Fruit fly (Drosophila melanogaster) Kc167 (cell line): ENCODE measurements around the gene Cul6.

Experiments
- Myc ChIP-seq: fragments of >200 bp; optimal IDR thresholded peaks from 2 replicates; lab custom pipeline; 2017; ENCODE audit warnings: missing external identifiers
- Sin3A ChIP-seq: fragments of >200 bp; optimal IDR thresholded peaks from 2 replicates; lab custom pipeline; 2018; ENCODE audit warnings: missing external identifiers
- h ChIP-seq: fragments of >200 bp; optimal IDR thresholded peaks from 3 replicates; lab custom pipeline; 2018; ENCODE audit warnings: missing external identifiers
- insv ChIP-seq: fragments of >200 bp; optimal IDR thresholded peaks from 3 replicates; lab custom pipeline; 2018; ENCODE audit warnings: missing external identifiers
- psq ChIP-seq: fragments of >200 bp; optimal IDR thresholded peaks from 2 replicates; lab custom pipeline; 2017; ENCODE audit warnings: missing external identifiers
- ttk ChIP-seq: sonication (Bioruptor generic); optimal IDR thresholded peaks from 2 replicates; lab custom pipeline; 2017; ENCODE audit warnings: missing external identifiers

The Cul6 gene

DNA sequence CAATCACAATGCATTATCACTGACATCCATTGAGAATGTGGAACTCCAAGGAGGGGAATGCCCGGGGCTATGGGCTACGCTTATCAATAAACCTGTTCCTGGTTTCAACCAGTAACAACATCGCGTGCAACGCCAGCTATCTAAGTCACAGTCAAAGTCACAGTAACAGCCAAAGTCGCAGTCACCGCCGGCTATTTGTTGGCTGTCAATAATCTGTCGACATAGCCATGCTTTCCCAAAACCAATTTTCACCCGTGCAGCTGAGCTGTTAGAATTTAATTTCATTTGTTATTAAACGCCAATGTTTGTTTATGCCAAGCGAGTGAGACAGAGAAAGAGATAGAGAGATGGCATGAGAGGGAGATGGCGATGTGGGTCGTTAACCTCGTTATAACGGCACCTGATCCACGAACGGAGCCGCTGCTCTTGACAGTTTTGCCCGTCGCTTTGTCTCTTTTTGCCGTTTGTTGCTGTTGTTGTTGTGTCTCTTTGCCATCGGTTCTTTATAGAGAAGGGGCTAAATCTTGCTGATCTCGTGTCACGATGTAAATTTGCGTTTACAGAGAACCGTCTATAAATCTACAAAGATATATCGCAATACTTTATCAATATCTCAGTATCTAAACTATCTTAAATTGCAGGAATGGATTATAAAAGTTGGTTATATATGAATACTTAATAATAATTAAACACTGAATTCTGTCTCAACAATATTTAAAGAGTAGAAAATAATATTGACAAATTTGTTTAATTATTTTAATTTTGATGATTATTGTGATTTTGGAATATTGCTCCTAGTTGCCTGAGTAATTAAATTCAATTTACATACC, 20.8 kb upstream of the Cul6 start:
- no peak for TF ChIP-seq Myc (lab: Kevin White, UChicago)
- no peak for TF ChIP-seq ttk (lab: Kevin White, UChicago)
- no peak for TF ChIP-seq insv (lab: Kevin White, UChicago)
- TF ChIP-seq h (lab: Kevin White, UChicago), result no peak
- no peak for TF ChIP-seq Sin3A (lab: Kevin White, UChicago)

DNA sequence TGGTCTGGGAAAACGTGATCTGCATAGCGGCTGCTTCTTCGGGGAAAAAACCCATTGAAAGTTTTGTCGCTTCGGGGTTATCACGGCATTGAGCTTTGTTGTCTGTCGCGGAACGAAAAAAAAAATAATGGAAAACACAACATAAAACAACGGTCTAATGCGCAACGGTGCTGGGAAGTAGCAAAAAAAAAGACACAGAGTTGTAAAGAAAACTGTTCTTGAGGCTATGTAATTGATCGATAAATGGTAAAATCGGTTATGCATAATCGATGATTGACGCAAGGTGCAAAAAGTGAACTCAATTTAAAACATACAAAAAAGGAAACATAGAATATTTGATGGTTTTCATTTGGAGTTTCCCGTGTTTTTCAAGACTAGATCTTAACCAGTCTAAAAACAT, 19.8 kb upstream of the Cul6 start:
- no peak for TF ChIP-seq Sin3A (lab: Kevin White, UChicago)
- TF ChIP-seq Myc (lab: Kevin White, UChicago), result no peak
- no peak for TF ChIP-seq psq (lab: Kevin White, UChicago)

DNA sequence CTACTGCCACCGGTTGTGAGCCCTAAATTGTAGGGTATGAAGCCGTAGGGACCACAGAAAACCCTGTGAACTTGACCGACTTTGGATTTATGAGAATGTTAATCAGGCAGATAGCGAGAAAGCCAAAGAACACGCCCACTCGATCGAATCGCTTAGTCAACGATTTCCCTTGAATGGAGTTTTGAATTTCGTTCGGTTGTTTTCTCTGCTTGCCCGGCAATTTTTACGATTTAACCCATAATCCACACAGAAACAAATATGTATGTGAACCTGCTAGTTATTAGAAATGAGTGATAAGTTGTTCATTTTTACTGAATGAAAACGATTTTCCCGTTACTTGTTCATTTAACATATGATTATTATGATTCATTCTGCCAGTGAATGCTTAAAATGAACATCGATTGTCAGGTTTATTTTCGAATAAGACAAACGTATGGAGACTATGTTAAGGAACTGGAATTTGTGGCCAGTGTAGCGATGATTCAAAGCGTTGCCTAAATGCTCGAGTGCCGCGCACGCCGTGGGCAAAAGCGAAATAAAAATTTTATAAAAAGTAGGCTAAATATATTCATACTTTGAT, 18.7 kb upstream of the Cul6 start:
- TF ChIP-seq insv (lab: Kevin White, UChicago) (no peak), Sin3A (lab: Kevin White, UChicago) (no peak), Myc (lab: Kevin White, UChicago) (no peak), psq (lab: Kevin White, UChicago) (no peak), h (lab: Kevin White, UChicago) (no peak), ttk (lab: Kevin White, UChicago) (no peak)

DNA sequence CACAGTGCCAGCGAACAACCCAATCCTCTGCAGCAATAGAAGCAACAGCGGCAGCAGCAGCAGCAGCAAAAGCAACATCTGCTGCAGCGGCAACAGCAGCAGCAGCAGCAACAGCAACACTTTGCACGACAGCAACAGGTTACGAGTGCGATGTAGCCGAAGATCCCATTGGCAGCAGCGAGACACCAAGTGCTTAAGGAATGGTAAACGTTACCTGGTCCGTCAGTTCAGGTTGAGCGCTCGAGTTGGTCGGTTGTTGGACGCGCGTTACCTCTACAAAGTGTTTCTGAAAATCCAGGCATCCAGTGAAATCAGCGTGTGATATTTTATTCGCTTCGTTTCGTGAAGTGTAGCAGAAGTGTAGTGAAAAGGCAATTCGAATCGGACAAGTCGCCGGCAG, 17.3 kb upstream of the Cul6 start, which contains the start of gene CG17672:
CG17672 (plus strand) TSS at position 223 of the 400 bp plus-strand sequence.
- TF ChIP-seq Sin3A (lab: Kevin White, UChicago), result no peak
- no peak for TF ChIP-seq insv (lab: Kevin White, UChicago)
- no peak for TF ChIP-seq ttk (lab: Kevin White, UChicago)
- TF ChIP-seq Myc (lab: Kevin White, UChicago), result no peak

DNA sequence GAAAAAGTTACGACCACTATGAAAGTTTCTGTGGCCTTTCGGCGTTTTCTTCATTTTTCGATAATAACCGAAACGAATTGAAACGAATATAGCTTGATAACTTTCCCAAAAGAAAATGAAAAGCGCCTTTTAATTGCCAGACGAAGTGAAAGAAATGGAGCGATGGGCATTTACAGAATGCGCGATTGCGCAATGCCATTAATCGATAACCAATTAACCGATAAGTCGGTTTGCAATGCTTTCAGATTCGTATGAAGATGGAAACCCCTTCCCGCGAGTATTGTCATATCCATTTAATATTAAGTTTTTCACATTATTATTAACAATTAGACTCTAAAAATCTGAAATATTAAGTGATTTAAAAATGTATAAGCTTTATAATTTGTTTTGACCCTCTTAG, 15.8 kb upstream of the Cul6 start:
- no peak for TF ChIP-seq Myc (lab: Kevin White, UChicago)
- no peak for TF ChIP-seq h (lab: Kevin White, UChicago)
- TF ChIP-seq insv (lab: Kevin White, UChicago), result no peak
- TF ChIP-seq ttk (lab: Kevin White, UChicago), result no peak
- TF ChIP-seq Sin3A (lab: Kevin White, UChicago), result no peak
- TF ChIP-seq psq (lab: Kevin White, UChicago), result no peak

DNA sequence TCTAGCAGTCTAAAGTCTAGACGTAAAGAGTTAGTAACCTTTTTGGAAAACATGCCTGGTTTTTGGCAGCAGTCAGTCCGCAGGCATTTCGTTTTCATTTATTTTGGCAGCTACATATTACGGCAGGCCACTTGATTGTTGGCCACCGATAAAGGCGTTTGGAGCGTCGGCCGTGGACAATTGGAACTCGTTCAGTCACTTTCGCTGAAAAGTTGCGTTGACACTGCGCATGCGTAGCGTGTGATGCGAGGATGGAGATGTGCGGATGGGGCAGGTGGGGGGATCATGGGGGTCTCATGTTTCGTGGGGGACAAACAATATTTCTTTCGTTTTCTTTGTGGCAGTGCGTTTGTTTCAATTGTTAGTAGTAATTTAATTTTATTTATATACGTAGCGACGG, 15.4 kb upstream of the Cul6 start:
- no peak for TF ChIP-seq psq (lab: Kevin White, UChicago)
- TF ChIP-seq h (lab: Kevin White, UChicago), result no peak
- no peak for TF ChIP-seq Sin3A (lab: Kevin White, UChicago)
- no peak for TF ChIP-seq ttk (lab: Kevin White, UChicago)
- no peak for TF ChIP-seq Myc (lab: Kevin White, UChicago)
- no peak for TF ChIP-seq insv (lab: Kevin White, UChicago)

DNA sequence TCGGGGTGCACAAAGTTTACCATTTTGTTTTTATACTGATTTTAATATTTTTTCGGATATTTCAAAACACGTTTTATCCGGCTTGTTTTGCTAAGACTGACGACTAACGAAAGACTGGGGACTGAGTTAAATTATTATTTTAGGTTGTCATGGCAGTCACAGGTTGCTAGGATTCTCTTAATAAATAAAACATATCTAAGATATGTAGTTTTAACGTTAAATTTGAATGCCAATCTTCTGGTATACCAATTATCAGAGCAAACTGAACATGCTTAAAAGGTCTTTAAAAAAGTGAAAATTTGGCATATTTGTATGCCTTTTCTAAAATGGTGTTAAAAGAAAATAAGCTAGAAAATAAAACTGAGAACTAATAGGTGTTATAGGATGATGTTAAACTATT, 14.9 kb upstream of the Cul6 start, which contains the start of gene Zmynd10:
Zmynd10 (minus strand) TSS at position 101 of the 400 bp plus-strand sequence.
- TF ChIP-seq h (lab: Kevin White, UChicago) (no peak), insv (lab: Kevin White, UChicago) (no peak), psq (lab: Kevin White, UChicago) (no peak), ttk (lab: Kevin White, UChicago) (no peak), Myc (lab: Kevin White, UChicago) (no peak), Sin3A (lab: Kevin White, UChicago) (no peak)

DNA sequence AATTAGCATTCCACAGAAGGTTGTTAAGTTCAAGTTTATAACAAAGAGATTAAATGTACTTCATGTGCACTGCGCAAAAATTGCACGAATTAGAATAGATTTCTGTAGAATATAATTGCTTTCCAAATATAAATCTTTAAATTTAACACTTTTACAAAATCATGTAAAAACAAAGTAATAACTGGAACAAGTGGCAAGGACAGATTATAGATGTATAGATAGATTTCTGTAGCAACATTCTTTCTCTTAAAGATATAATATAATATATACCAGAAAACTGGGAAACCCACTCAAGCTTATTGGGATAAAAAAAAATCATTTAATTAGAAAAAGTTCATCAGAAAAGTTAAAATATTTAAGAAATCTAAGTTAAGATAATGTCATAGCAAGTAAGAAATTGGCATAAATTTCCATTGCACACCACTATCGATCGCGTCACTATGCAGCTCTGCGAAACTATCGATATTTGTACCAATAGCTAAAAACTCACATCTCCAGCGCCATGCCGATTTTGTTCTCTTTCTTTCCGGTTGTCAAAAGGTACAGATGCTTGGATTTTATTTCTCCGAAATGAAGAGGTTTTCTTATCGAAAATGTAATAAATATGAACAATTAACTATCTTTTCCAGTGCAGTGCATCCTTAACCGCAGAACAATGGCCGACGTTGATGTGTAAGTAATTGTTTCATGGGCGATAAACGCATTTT, 11.5 kb upstream of the Cul6 start, which contains the start of gene RpS12:
RpS12 (plus strand) TSS at position 499 of the 707 bp plus-strand sequence.
- TF ChIP-seq Myc (lab: Kevin White, UChicago), result no peak
- no peak for TF ChIP-seq psq (lab: Kevin White, UChicago)
- no peak for TF ChIP-seq ttk (lab: Kevin White, UChicago)
- TF ChIP-seq insv (lab: Kevin White, UChicago), result no peak
- no peak for TF ChIP-seq h (lab: Kevin White, UChicago)
- TF ChIP-seq Sin3A (lab: Kevin White, UChicago), result no peak

DNA sequence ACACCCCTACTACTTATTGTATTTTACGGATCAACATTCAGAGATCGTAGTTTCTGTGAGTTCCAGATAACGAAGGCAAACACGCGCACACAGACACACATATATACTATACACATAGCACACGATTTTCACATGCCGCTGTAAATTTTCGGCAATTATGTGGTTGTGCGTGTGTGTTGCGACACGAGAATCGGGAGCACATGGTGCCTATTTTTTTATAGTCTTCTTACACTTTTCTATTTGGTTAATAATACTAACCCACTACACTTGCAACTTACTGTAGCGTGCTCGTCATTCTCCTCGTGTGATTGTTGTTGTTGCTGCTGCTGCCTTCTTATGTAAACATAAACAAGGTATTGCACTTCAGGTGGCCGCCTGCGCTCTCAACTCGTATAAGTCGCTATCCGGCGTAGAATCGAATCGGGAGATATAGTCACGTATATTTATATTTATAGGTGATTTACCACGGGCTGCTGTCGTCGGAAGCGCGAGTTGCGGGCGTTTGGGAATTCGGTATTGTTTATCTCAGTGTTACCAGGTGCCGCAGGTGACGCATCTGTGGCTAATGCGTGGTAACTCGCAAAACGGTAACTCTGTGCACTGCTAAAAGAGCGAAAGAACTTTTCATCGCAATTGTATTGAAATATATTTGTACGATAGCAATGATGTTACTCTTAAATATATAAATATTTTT, 10.8 kb upstream of the Cul6 start, which contains the start of gene Adk2:
Adk2 (minus strand) TSS at position 529 of the 694 bp plus-strand sequence.
- TF ChIP-seq insv (lab: Kevin White, UChicago), result no peak
- no peak for TF ChIP-seq Myc (lab: Kevin White, UChicago)
- no peak for TF ChIP-seq ttk (lab: Kevin White, UChicago)
- no peak for TF ChIP-seq psq (lab: Kevin White, UChicago)
- TF ChIP-seq Sin3A (lab: Kevin White, UChicago), result no peak
- TF ChIP-seq h (lab: Kevin White, UChicago), result no peak

DNA sequence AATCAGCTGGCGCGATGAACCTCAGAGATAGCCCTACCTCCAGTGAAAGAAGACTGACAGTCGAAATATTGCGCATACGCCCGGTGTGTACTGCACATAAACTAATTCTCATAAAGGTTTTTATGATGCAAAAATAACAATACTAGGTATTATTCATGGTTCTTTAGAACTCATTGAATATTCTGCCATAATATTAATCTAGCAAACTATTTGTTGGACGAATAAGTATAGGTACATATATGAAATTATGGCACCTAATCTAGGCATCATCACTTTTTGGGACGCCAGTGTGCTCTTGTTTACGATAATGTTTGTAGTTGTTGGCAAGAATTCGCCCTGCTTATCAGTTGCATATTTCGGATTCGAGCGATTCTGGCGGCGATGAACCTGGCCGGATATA, 10.2 kb upstream of the Cul6 start:
- TF ChIP-seq Myc (lab: Kevin White, UChicago) (no peak), h (lab: Kevin White, UChicago) (no peak), ttk (lab: Kevin White, UChicago) (no peak), insv (lab: Kevin White, UChicago) (no peak), psq (lab: Kevin White, UChicago) (no peak), Sin3A (lab: Kevin White, UChicago) (no peak)
